Worm (Caenorhabditis elegans): ENCODE data around the gene osm-1.
"Not testable (repeated sequence)": the region's sequence is repeated elsewhere in the genome, so short reads cannot be mapped to it uniquely, and the experiment has no call there.

Gene osm-1

ce11 chrX:16505348-16505747 is 35.1 kb upstream of the osm-1 start, which contains the start of gene T25D1.3:
T25D1.3 (plus strand) TSS chrX:16505648.
- TF ChIP-seq fos-1 (tag; optimal IDR thresholded peaks at IDR 0.05), result no peak
- TF ChIP-seq ZK546.5 (tag; optimal IDR thresholded peaks at IDR 0.05), result no peak
- no peak for TF ChIP-seq alr-1 (tag; optimal IDR thresholded peaks at IDR 0.05)
- TF ChIP-seq R02D3.7 (tag; optimal IDR thresholded peaks at IDR 0.05), result no peak
- TF ChIP-seq egl-27 (tag; optimal IDR thresholded peaks at IDR 0.05), result no peak
- no peak for TF ChIP-seq lin-11 (tag; optimal IDR thresholded peaks at IDR 0.05)
- no peak for TF ChIP-seq elt-1 (tag; optimal IDR thresholded peaks at IDR 0.05)
- no peak for TF ChIP-seq C34F6.9 (tag; optimal IDR thresholded peaks at IDR 0.05)
- no peak for TF ChIP-seq nhr-23 (tag; optimal IDR thresholded peaks at IDR 0.05)
- TF ChIP-seq sem-4 (tag; optimal IDR thresholded peaks at IDR 0.05), result no peak
- no peak for TF ChIP-seq nhr-11 (tag; optimal IDR thresholded peaks at IDR 0.05)
- TF ChIP-seq lin-13 (GFP tag; optimal IDR thresholded peaks at IDR 0.05), result no peak
- no peak for TF ChIP-seq ceh-16 (tag; optimal IDR thresholded peaks at IDR 0.05)
- TF ChIP-seq ceh-82 (tag; optimal IDR thresholded peaks at IDR 0.05), result no peak
- no peak for TF ChIP-seq unc-62 (GFP tag; optimal IDR thresholded peaks at IDR 0.05)
- TF ChIP-seq nhr-77 (tag; optimal IDR thresholded peaks at IDR 0.05), result no peak
- TF ChIP-seq nhr-12 (tag; optimal IDR thresholded peaks at IDR 0.05), result no peak
- no peak for TF ChIP-seq zag-1 (tag; optimal IDR thresholded peaks at IDR 0.05)
- no peak for TF ChIP-seq nhr-6 (tag; optimal IDR thresholded peaks at IDR 0.05)
- no peak for TF ChIP-seq ama-1 (optimal IDR thresholded peaks at IDR 0.05)

DNA sequence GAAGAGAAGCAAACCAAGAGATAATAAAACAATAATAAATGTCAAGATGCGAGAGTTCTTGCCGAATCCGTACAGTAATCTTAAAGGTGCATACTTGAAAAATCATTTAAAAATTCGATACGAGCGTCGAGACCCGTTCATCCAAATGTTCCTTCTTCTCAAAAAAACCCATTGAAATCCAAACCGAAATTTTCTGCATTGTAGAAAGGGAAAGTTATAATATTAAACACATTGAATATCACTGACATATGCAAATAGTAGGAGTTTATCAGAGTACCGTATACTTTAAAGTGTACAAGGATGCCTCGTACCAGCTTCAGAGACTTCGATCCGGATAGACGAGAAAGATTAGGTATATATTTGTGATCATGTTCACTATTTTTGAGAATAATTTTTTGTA is 25.2 kb upstream of the osm-1 start, which contains the start of gene T25D1.2:
Gene T25D1.2 (plus strand): TSS at position 301 of the 400 bp plus-strand sequence.
- not testable (repeated sequence) for TF ChIP-seq snpc-4, ceh-16, F13H6.1 (tag; optimal IDR thresholded peaks at IDR 0.05)

DNA sequence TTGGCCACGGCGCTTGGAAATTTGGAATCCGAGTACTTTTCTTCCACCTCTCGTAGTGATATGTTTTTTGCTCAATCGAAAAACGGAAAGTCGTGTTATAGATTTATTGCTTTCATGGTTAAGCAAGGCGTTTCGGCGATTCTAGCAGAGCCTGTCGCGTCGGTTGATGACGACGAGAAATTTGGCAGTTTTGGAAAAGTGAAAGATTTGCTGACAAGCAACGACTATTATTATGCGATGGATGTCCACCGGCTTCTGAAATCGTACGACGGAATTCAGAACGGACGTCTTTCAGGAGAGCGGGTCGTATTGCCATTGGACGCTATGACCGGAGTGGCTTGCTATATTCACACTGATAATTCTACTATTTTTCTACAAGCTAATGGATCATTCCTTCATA is 21.7 kb upstream of the osm-1 start:
- TF ChIP-seq snpc-4 (tag; optimal IDR thresholded peaks at IDR 0.05) (no peak), lin-11 (tag; optimal IDR thresholded peaks at IDR 0.05) (no peak)

DNA sequence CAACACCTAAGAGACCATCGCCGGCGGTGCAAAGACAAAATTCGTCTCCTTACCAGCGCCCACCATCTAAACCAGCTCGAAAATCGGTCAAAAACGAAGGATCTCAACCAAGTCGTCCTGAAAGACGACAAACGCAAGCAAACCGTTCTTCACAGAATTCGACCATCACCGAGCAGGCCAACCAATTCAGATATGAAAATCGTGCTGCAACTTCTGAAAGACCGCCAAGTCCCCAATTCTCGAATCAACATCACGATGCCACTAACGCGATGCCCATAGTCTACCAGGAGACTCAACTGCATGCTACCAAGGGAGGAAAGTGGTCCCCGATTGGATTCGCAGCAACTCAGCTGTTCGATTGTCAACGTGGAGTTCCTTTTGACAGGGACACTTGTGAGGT is 21.0 kb upstream of the osm-1 start, which contains the start of gene T25D1.1:
Gene T25D1.1 (plus strand): TSS at position 301 of the 400 bp plus-strand sequence.
- TF ChIP-seq nhr-21 (tag; optimal IDR thresholded peaks at IDR 0.05), result no peak
- no peak for TF ChIP-seq lin-39 (tag; optimal IDR thresholded peaks at IDR 0.05)
- no peak for TF ChIP-seq mbf-1 (tag; optimal IDR thresholded peaks at IDR 0.05)
- TF ChIP-seq C34F6.9 (tag; optimal IDR thresholded peaks at IDR 0.05), result no peak
- no peak for TF ChIP-seq ZK546.5 (tag; optimal IDR thresholded peaks at IDR 0.05)
- TF ChIP-seq egl-27 (tag; optimal IDR thresholded peaks at IDR 0.05), result no peak
- no peak for TF ChIP-seq lin-11 (tag; optimal IDR thresholded peaks at IDR 0.05)
- no peak for TF ChIP-seq F13H6.1 (tag; optimal IDR thresholded peaks at IDR 0.05)
- TF ChIP-seq alr-1 (tag; optimal IDR thresholded peaks at IDR 0.05), result no peak
- TF ChIP-seq Y55F3AM.14 (GFP tag; optimal IDR thresholded peaks at IDR 0.05), result no peak

- TF ChIP-seq lin-11 (tag; optimal IDR thresholded peaks at IDR 0.05) (no peak), lsy-2 (tag; optimal IDR thresholded peaks at IDR 0.05) (peak in 1 of 2 experiments; percentile 69)
Observed at ce11 chrX:16521722-16522121, 18.8 kb upstream of the osm-1 start.

ce11 chrX:16524310-16524709 is 16.2 kb upstream of the osm-1 start:
- no peak for TF ChIP-seq blmp-1 (tag; optimal IDR thresholded peaks at IDR 0.05; ENCODE audit: insufficient read depth)
- TF ChIP-seq lin-13 (GFP tag; optimal IDR thresholded peaks at IDR 0.05), result no peak
- TF ChIP-seq egl-27 (tag; optimal IDR thresholded peaks at IDR 0.05), result no peak
- no peak for TF ChIP-seq unc-55 (GFP tag; optimal IDR thresholded peaks at IDR 0.05)
- TF ChIP-seq nhr-237 (tag; optimal IDR thresholded peaks at IDR 0.05), result no peak
- no peak for TF ChIP-seq mdl-1 (tag; optimal IDR thresholded peaks at IDR 0.05)
- TF ChIP-seq unc-39 (tag; optimal IDR thresholded peaks at IDR 0.05), result no peak
- TF ChIP-seq R02D3.7 (tag; optimal IDR thresholded peaks at IDR 0.05), result no peak
- TF ChIP-seq gmeb-1 (tag; optimal IDR thresholded peaks at IDR 0.05), result no peak
- TF ChIP-seq nhr-77 (tag; optimal IDR thresholded peaks at IDR 0.05), result no peak
- TF ChIP-seq ztf-4 (tag; optimal IDR thresholded peaks at IDR 0.05), result no peak
- TF ChIP-seq aly-2 (tag; optimal IDR thresholded peaks at IDR 0.05), result no peak
- TF ChIP-seq nhr-12 (tag; optimal IDR thresholded peaks at IDR 0.05), result no peak
- no peak for TF ChIP-seq dmd-4 (tag; optimal IDR thresholded peaks at IDR 0.05)
- TF ChIP-seq elt-3 (tag; optimal IDR thresholded peaks at IDR 0.05), result no peak
- no peak for TF ChIP-seq lsy-2 (tag; optimal IDR thresholded peaks at IDR 0.05)
